Fruit fly (Drosophila melanogaster) whole organism, embryonic: ENCODE results near the gene CG31268.

Experiments
- Atf6 ChIP-seq: fragments of 200-800 bp; sonication (Bioruptor generic); IDR thresholded peaks from 2 replicates; pipeline ENCODE4 v1.3.6; 2022; ENCODE audit warnings: missing biosample characterization, missing genetic modification characterization
- Bdp1 ChIP-seq: fragments of 200-800 bp; sonication (Bioruptor generic); optimal IDR thresholded peaks from 3 replicates; lab custom pipeline; 2016; ENCODE audit warnings: missing biosample characterization, missing genetic modification characterization
- CG10147 ChIP-seq: fragments of 200-800 bp; sonication (Bioruptor generic); optimal IDR thresholded peaks from 2 replicates; lab custom pipeline; 2019; ENCODE audit warnings: missing biosample characterization, mild to moderate bottlenecking, missing genetic modification characterization, moderate library complexity
- CG10543 ChIP-seq: fragments of 200-800 bp; sonication (Bioruptor generic); optimal IDR thresholded peaks from 3 replicates; lab custom pipeline; 2017; ENCODE audit warnings: missing biosample characterization, mild to moderate bottlenecking, missing genetic modification characterization, moderate library complexity
- CG1233 ChIP-seq: fragments of 200-800 bp; sonication (Bioruptor generic); optimal IDR thresholded peaks from 4 replicates; lab custom pipeline; 2018; ENCODE audit warnings: missing biosample characterization, mild to moderate bottlenecking, missing genetic modification characterization
- CG15479 ChIP-seq: fragments of 200-800 bp; sonication (Bioruptor generic); optimal IDR thresholded peaks from 3 replicates; lab custom pipeline; 2019; ENCODE audit warnings: missing biosample characterization, mild to moderate bottlenecking, missing genetic modification characterization, moderate library complexity
- CG15514 ChIP-seq: fragments of 200-800 bp; sonication (Bioruptor generic); optimal IDR thresholded peaks from 3 replicates; lab custom pipeline; 2017; ENCODE audit warnings: missing biosample characterization, missing genetic modification characterization, mild to moderate bottlenecking, moderate library complexity, missing genetic modification reagents
- CG16813 ChIP-seq: fragments of 200-800 bp; sonication (Bioruptor generic); IDR thresholded peaks from 3 replicates; pipeline ENCODE4 v1.3.6; 2022; ENCODE audit warnings: missing biosample characterization, missing genetic modification characterization; ENCODE audit not compliant: partially characterized antibody
- CG17328 ChIP-seq: fragments of 200-800 bp; sonication (Bioruptor generic); IDR thresholded peaks from 2 replicates; pipeline ENCODE4 v1.3.6; 2022; ENCODE audit warnings: missing biosample characterization, missing genetic modification characterization
- CG18262 ChIP-seq: fragments of 200-800 bp; optimal IDR thresholded peaks from 3 replicates; lab custom pipeline; 2019; ENCODE audit warnings: missing biosample characterization, mild to moderate bottlenecking, missing genetic modification characterization, moderate library complexity
- CG18619 ChIP-seq: fragments of 200-800 bp; sonication (Bioruptor generic); optimal IDR thresholded peaks from 3 replicates; lab custom pipeline; 2017; ENCODE audit warnings: missing biosample characterization, mild to moderate bottlenecking, missing genetic modification characterization
- CG34376 ChIP-seq: fragments of 200-800 bp; sonication (Bioruptor generic); optimal IDR thresholded peaks from 2 replicates; lab custom pipeline; 2018; ENCODE audit warnings: missing biosample characterization, mild to moderate bottlenecking, missing genetic modification characterization
- CG4617 ChIP-seq: fragments of 200-800 bp; sonication (Bioruptor generic); optimal IDR thresholded peaks from 3 replicates; lab custom pipeline; 2016; ENCODE audit warnings: missing biosample characterization, missing genetic modification characterization, borderline replicate concordance
- CG6765 ChIP-seq: fragments of 200-800 bp; sonication (Bioruptor generic); optimal IDR thresholded peaks from 3 replicates; lab custom pipeline; 2017; ENCODE audit warnings: missing biosample characterization, mild to moderate bottlenecking, missing genetic modification characterization
- CG6791 ChIP-seq: fragments of 200-800 bp; sonication (Bioruptor generic); IDR thresholded peaks from 3 replicates; pipeline ENCODE4 v1.3.6; 2022; ENCODE audit warnings: missing biosample characterization, missing genetic modification characterization; ENCODE audit not compliant: partially characterized antibody
- CG7357 ChIP-seq: fragments of 200-800 bp; sonication (Bioruptor generic); IDR thresholded peaks from 3 replicates; pipeline ENCODE4 v1.3.6; 2022; ENCODE audit warnings: missing biosample characterization, missing genetic modification characterization
- CG8359 ChIP-seq: fragments of 200-800 bp; sonication (Bioruptor generic); optimal IDR thresholded peaks from 2 replicates; lab custom pipeline; 2017; ENCODE audit warnings: missing biosample characterization, mild to moderate bottlenecking, missing genetic modification characterization, borderline replicate concordance
- CG9876 ChIP-seq: fragments of 200-800 bp; sonication (Bioruptor generic); optimal IDR thresholded peaks from 2 replicates; lab custom pipeline; 2016; ENCODE audit warnings: missing biosample characterization, missing genetic modification characterization
- CrebB ChIP-seq: fragments of 200-800 bp; sonication (Bioruptor generic); optimal IDR thresholded peaks from 3 replicates; lab custom pipeline; 2018; ENCODE audit warnings: missing biosample characterization, mild to moderate bottlenecking, missing genetic modification characterization
- D ChIP-seq, 2 experiments: fragments of 200-800 bp in 1 of 2; fragments of >200 bp in 1 of 2; sonication (Bioruptor generic) in 1 of 2; optimal IDR thresholded peaks; 2 replicates in 1 of 2; 3 replicates in 1 of 2; lab custom pipeline; 2017; ENCODE audit warnings: mild to moderate bottlenecking in 1 of 2, missing biosample characterization in 1 of 2, missing genetic modification characterization in 1 of 2, missing genetic modification reagents in 1 of 2
- D19B ChIP-seq: fragments of 200-800 bp; sonication (Bioruptor generic); optimal IDR thresholded peaks from 2 replicates; lab custom pipeline; 2017; ENCODE audit warnings: missing biosample characterization, mild to moderate bottlenecking, missing genetic modification characterization
- Dek ChIP-seq: fragments of 200-800 bp; sonication (Bioruptor generic); optimal IDR thresholded peaks from 3 replicates; lab custom pipeline; 2019; ENCODE audit warnings: missing biosample characterization, mild to moderate bottlenecking, missing genetic modification characterization, moderate library complexity
- Dll ChIP-seq: fragments of 200-800 bp; sonication (Bioruptor generic); IDR thresholded peaks from 4 replicates; pipeline ENCODE4 v1.3.6; 2022; ENCODE audit warnings: missing biosample characterization, missing genetic modification characterization; ENCODE audit not compliant: partially characterized antibody
- Doc3 ChIP-seq: fragments of 200-800 bp; sonication (Bioruptor generic); IDR thresholded peaks from 3 replicates; pipeline ENCODE4 v1.3.6; 2022; ENCODE audit warnings: missing biosample characterization, missing genetic modification characterization; ENCODE audit not compliant: partially characterized antibody
- E2f1 ChIP-seq: fragments of 200-800 bp; sonication (Bioruptor generic); IDR thresholded peaks from 2 replicates; pipeline ENCODE4 v1.3.6; 2022; ENCODE audit warnings: missing biosample characterization, missing genetic modification characterization
- Hey ChIP-seq: fragments of 200-800 bp; sonication (Bioruptor generic); optimal IDR thresholded peaks from 3 replicates; lab custom pipeline; 2018; ENCODE audit warnings: missing biosample characterization, mild to moderate bottlenecking, missing genetic modification characterization
- MBD-R2 ChIP-seq: fragments of 200-800 bp; sonication (Bioruptor generic); IDR thresholded peaks from 2 replicates; pipeline ENCODE4 v1.3.6; 2022; ENCODE audit warnings: missing biosample characterization, missing genetic modification characterization
- MESR4 ChIP-seq: fragments of 200-800 bp; sonication (Bioruptor generic); optimal IDR thresholded peaks from 2 replicates; lab custom pipeline; 2018; ENCODE audit warnings: missing biosample characterization, mild to moderate bottlenecking, missing genetic modification characterization, moderate library complexity
- Mad ChIP-seq: fragments of 200-800 bp; sonication (Bioruptor generic); optimal IDR thresholded peaks from 2 replicates; lab custom pipeline; 2016; ENCODE audit warnings: missing biosample characterization, missing genetic modification characterization
- Med ChIP-seq: fragments of 200-800 bp; sonication (Bioruptor generic); peaks from one replicate; lab custom pipeline; 2016; ENCODE audit warnings: missing biosample characterization, missing genetic modification characterization, mild to moderate bottlenecking, inconsistent platforms, moderate library complexity
- Myb ChIP-seq: fragments of 200-800 bp; sonication (Bioruptor generic); optimal IDR thresholded peaks from 2 replicates; lab custom pipeline; 2016; ENCODE audit warnings: missing biosample characterization, missing genetic modification characterization
- Oli ChIP-seq: fragments of 200-800 bp; sonication (Bioruptor generic); optimal IDR thresholded peaks from 2 replicates; lab custom pipeline; 2018; ENCODE audit warnings: missing biosample characterization, mild to moderate bottlenecking, missing genetic modification characterization, moderate library complexity
- Vsx1 ChIP-seq: fragments of 200-800 bp; sonication (Bioruptor generic); optimal IDR thresholded peaks from 2 replicates; lab custom pipeline; 2017; ENCODE audit warnings: missing biosample characterization, mild to moderate bottlenecking, missing genetic modification characterization, missing genetic modification reagents
- ab ChIP-seq: fragments of 200-800 bp; sonication (Bioruptor generic); optimal IDR thresholded peaks from 2 replicates; lab custom pipeline; 2016; ENCODE audit warnings: missing biosample characterization, missing genetic modification characterization
- az2 ChIP-seq: fragments of 200-800 bp; sonication (Bioruptor generic); optimal IDR thresholded peaks from 3 replicates; lab custom pipeline; 2016; ENCODE audit warnings: missing biosample characterization, missing genetic modification characterization
- br ChIP-seq: fragments of >200 bp; optimal IDR thresholded peaks from 2 replicates; lab custom pipeline; 2017
- grau ChIP-seq: fragments of 200-800 bp; optimal IDR thresholded peaks from 3 replicates; lab custom pipeline; 2019; ENCODE audit warnings: missing biosample characterization, mild to moderate bottlenecking, missing genetic modification characterization, moderate library complexity
- h ChIP-seq: fragments of >200 bp; optimal IDR thresholded peaks from 2 replicates; lab custom pipeline; 2017
- ind ChIP-seq: fragments of 200-800 bp; sonication (Bioruptor generic); optimal IDR thresholded peaks from 3 replicates; lab custom pipeline; 2016; ENCODE audit warnings: missing biosample characterization, missing genetic modification characterization
- peb ChIP-seq: fragments of 200-800 bp; sonication (Bioruptor generic); IDR thresholded peaks from 2 replicates; pipeline ENCODE4 v1.3.6; 2022; ENCODE audit warnings: missing biosample characterization, missing genetic modification characterization
- pros ChIP-seq: fragments of 200-800 bp; sonication (Bioruptor generic); optimal IDR thresholded peaks from 3 replicates; lab custom pipeline; 2019; ENCODE audit warnings: missing biosample characterization, mild to moderate bottlenecking, missing genetic modification characterization, moderate library complexity
- salm ChIP-seq: fragments of 200-800 bp; sonication (Bioruptor generic); optimal IDR thresholded peaks from 2 replicates; lab custom pipeline; 2018; ENCODE audit warnings: missing biosample characterization, mild to moderate bottlenecking, missing genetic modification characterization
- schlank ChIP-seq: fragments of 200-800 bp; sonication (Bioruptor generic); optimal IDR thresholded peaks from 2 replicates; lab custom pipeline; 2018; ENCODE audit warnings: missing biosample characterization, mild to moderate bottlenecking, missing genetic modification characterization
- slp2 ChIP-seq: fragments of 200-800 bp; sonication (Bioruptor generic); optimal IDR thresholded peaks from 2 replicates; lab custom pipeline; 2016; ENCODE audit warnings: missing biosample characterization, missing genetic modification characterization
- sna ChIP-seq: fragments of 200-800 bp; sonication (Bioruptor generic); IDR thresholded peaks from 2 replicates; pipeline ENCODE4 v1.3.6; 2022; ENCODE audit warnings: missing biosample characterization, missing genetic modification characterization; ENCODE audit not compliant: partially characterized antibody
- sob ChIP-seq: fragments of 200-800 bp; sonication (Bioruptor generic); IDR thresholded peaks from 2 replicates; pipeline ENCODE4 v1.3.6; 2022; ENCODE audit warnings: missing biosample characterization, missing genetic modification characterization
- unpg ChIP-seq: fragments of 200-800 bp; sonication (Bioruptor generic); optimal IDR thresholded peaks from 3 replicates; lab custom pipeline; 2018; ENCODE audit warnings: missing biosample characterization, mild to moderate bottlenecking, missing genetic modification characterization, moderate library complexity
- vnd ChIP-seq: fragments of 200-800 bp; sonication (Bioruptor generic); IDR thresholded peaks from 3 replicates; pipeline ENCODE4 v1.3.6; 2022; ENCODE audit warnings: missing biosample characterization, missing genetic modification characterization; ENCODE audit not compliant: partially characterized antibody
- zf30C ChIP-seq: fragments of 200-800 bp; sonication (Bioruptor generic); optimal IDR thresholded peaks from 3 replicates; lab custom pipeline; 2018; ENCODE audit warnings: missing biosample characterization, mild to moderate bottlenecking, missing genetic modification characterization

Gene CG31268

DNA sequence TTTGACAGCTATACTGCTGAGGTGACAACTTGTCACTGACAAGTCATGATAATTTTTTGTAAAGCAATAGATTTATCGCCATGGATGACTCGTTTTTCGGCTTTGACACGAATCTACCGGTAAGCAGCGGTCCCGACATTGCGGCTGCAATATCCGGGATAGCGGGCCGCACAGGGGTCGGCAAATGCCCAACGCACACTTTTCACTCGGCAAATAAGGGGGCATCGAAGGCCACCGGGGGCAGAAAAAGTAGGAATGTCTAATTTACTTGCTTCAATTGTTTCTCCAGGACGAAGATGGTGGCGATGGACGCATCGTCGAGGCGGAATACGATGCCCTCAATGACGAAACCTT, 11.9 kb downstream of the CG31268 start (continued):
- TF ChIP-seq sna (peak; percentile 51; the same call in 1 of the 2 replicates), slp2 (GFP tag; lab: Kevin White, UChicago) (no peak), peb (GFP tag; lab: Robert Waterston, UW) (no peak), CrebB (tag; lab: Kevin White, UChicago) (no peak), MESR4 (peak; percentile 96), Hey (tag; lab: Kevin White, UChicago) (peak; percentile 60), CG1233 (GFP tag; lab: Kevin White, UChicago) (no peak), D19B (GFP tag; lab: Kevin White, UChicago) (no peak), D (optimal IDR thresholded peaks at IDR 0.05; lab: Kevin White, UChicago) (peak; percentile 1), D (GFP tag; optimal IDR thresholded peaks at IDR 0.05; lab: Kevin White, UChicago) (no peak), CG9876 (GFP tag; lab: Kevin White, UChicago) (no peak), CG18262 (no peak), CG34376 (GFP tag; lab: Kevin White, UChicago) (no peak), CG15514 (no peak), Mad (GFP tag; lab: Kevin White, UChicago) (no peak), CG16813 (GFP tag; lab: Robert Waterston, UW) (no peak), CG15479 (GFP tag; lab: Kevin White, UChicago) (no peak), Vsx1 (GFP tag; lab: Kevin White, UChicago) (no peak), br (no peak), vnd (GFP tag; lab: Robert Waterston, UW) (no peak), Dek (no peak), h (lab: Kevin White, UChicago) (no peak), Oli (tag; lab: Kevin White, UChicago) (no peak), E2f1 (GFP tag; lab: Robert Waterston, UW) (no peak), sob (no peak), schlank (tag; lab: Kevin White, UChicago) (no peak), salm (tag; lab: Kevin White, UChicago) (no peak), Dll (GFP tag; lab: Robert Waterston, UW) (peak; percentile 63; the same call in 2 of the 4 replicates), pros (GFP tag; lab: Kevin White, UChicago) (no peak), CG8359 (GFP tag; lab: Kevin White, UChicago) (no peak), Bdp1 (GFP tag; lab: Kevin White, UChicago) (no peak), CG17328 (GFP tag; lab: Robert Waterston, UW) (0 out of 2 replicates have a peak, but pooled peaks have one; percentile 16), ab (GFP tag; lab: Kevin White, UChicago) (no peak), MBD-R2 (GFP tag; lab: Robert Waterston, UW) (peak; percentile 71), CG10147 (GFP tag; lab: Kevin White, UChicago) (no peak), CG7357 (GFP tag; lab: Robert Waterston, UW) (no peak), grau (tag; lab: Kevin White, UChicago) (no peak), Atf6 (GFP tag; lab: Robert Waterston, UW) (0 out of 2 replicates have a peak, but pooled peaks have one; percentile 25), az2 (no peak), CG10543 (GFP tag; lab: Kevin White, UChicago) (no peak), Med (peak; percentile 44), CG4617 (GFP tag; lab: Kevin White, UChicago) (peak; percentile 61), CG18619 (GFP tag; lab: Kevin White, UChicago) (no peak), CG6791 (GFP tag; lab: Robert Waterston, UW) (no peak), Doc3 (0 out of 3 replicates have a peak, but pooled peaks have one; percentile 5), ind (GFP tag; lab: Kevin White, UChicago) (no peak), Myb (no peak), CG6765 (GFP tag; lab: Kevin White, UChicago) (no peak), zf30C (GFP tag; lab: Kevin White, UChicago) (no peak), unpg (no peak)
- TF ChIP-seq, all 482 proteins: peak for 12
